Worm (Caenorhabditis elegans): ENCODE results near the gene rom-1.

The rom-1 gene

DNA sequence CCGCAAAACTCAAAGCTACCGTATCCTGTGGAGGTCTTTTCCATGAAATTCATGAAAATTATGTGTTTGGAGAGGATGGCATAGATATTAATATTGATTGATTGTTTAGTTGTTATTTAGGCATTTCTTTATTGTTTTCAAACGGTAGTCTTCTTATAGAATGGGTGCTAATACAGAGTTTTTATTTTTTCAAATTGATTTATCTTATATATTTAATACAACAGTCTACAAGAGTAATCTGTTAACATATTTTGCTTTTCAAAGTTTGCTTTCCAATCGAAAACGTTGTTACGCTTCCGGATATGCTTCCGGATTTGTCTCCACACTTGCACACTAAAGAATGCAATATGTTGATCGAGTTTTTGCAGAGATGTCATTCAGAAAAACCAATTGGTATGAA lies 40.2 kb upstream of the rom-1 start, which contains the start of gene C35D10.17:
C35D10.17 (plus strand) TSS at position 301 of the 400 bp plus-strand sequence.
- no peak for TF ChIP-seq lin-40 (tag; optimal IDR thresholded peaks at IDR 0.05)
- TF ChIP-seq rpc-1 (optimal IDR thresholded peaks at IDR 0.05), result no peak
- no peak for TF ChIP-seq rpc-1 (tag; optimal IDR thresholded peaks at IDR 0.05)
- no peak for TF ChIP-seq B0019.2 (GFP tag; conservative IDR thresholded peaks at IDR 0.05)
- no peak for TF ChIP-seq attf-3 (GFP tag; conservative IDR thresholded peaks at IDR 0.05)
- TF ChIP-seq nhr-179 (tag; optimal IDR thresholded peaks at IDR 0.05), result no peak
- TF ChIP-seq chd-7 (tag; optimal IDR thresholded peaks at IDR 0.05), result no peak
- no peak for TF ChIP-seq sptf-2 (GFP tag; optimal IDR thresholded peaks at IDR 0.05)
- TF ChIP-seq aptf-2 (GFP tag; conservative IDR thresholded peaks at IDR 0.05), result no peak
- no peak for TF ChIP-seq madf-6 (GFP tag; IDR thresholded peaks at IDR 0.05)
- TF ChIP-seq bed-2 (GFP tag; IDR thresholded peaks at IDR 0.05), result no peak
- no peak for TF ChIP-seq Y53F4B.3 (GFP tag; IDR thresholded peaks at IDR 0.05)
- TF ChIP-seq snpc-3.4 (tag; optimal IDR thresholded peaks at IDR 0.05), result no peak
- TF ChIP-seq lsy-27 (tag; optimal IDR thresholded peaks at IDR 0.05; ENCODE audit: borderline replicate concordance, insufficient read depth), result no peak
- no peak for TF ChIP-seq dpl-1 (GFP tag; optimal IDR thresholded peaks at IDR 0.05)
- TF ChIP-seq B0336.3 (GFP tag; IDR thresholded peaks at IDR 0.05), result no peak
- no peak for TF ChIP-seq lin-54 (GFP tag; optimal IDR thresholded peaks at IDR 0.05)
- no peak for TF ChIP-seq F52B5.7 (tag; optimal IDR thresholded peaks at IDR 0.05)
- TF ChIP-seq xnd-1 (tag; optimal IDR thresholded peaks at IDR 0.05), result no peak

ce11 chrIII:4868643-4869042 lies 38.4 kb upstream of the rom-1 start, which contains the start of the genes msd-4 and C35D10.3:
TSS of gene msd-4 (minus strand) at chrIII:4868743.
TSS of gene C35D10.3 (plus strand) at chrIII:4868921.
- TF ChIP-seq nhr-90 (tag; optimal IDR thresholded peaks at IDR 0.05) (no peak), repo-1 (tag; optimal IDR thresholded peaks at IDR 0.05) (no peak)

DNA sequence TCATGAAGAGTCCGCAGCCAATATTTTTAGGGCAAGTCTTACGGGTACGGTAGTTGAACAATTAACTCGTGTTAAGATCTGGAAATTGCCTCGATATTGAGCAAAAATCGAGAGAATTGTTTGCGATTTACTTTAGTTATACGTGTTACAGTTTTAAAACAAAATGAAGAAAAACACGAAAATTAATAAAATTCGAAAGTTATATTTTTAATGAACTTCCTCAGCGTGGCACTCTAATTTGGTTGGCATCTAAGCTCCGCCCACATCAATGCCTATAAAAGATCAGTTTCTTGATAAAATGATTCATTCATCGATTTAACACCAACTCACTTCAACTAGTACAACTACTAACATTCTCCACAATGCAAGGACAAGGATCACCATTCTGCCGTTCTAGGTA lies 36.5 kb upstream of the rom-1 start, which contains the start of gene gipc-1:
gipc-1 (plus strand) TSS at position 301 of the 400 bp plus-strand sequence.
- TF ChIP-seq madf-3 (GFP tag; IDR thresholded peaks at IDR 0.05), result no peak
- TF ChIP-seq madf-6 (GFP tag; IDR thresholded peaks at IDR 0.05), result no peak
- TF ChIP-seq lir-1 (GFP tag; conservative IDR thresholded peaks at IDR 0.05), result no peak
- TF ChIP-seq let-607 (tag; optimal IDR thresholded peaks at IDR 0.05), result no peak

DNA sequence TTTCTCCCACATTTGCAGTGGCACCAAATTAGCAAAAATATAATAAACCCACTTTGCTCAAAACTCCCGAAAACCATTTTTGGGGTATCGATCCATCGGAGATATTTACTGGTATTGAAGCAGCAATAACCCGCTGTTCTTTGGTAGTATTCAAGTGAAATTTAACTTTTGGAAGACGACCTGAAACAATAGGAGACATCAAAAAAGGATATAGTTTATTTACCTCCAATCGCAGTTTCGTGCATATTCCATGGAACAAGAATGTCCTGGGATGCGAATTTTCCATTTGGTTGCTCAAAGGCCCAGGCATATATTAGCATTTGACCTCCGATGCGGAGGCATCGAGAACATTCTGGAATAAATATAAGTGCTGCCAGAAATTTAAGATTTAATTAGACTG lies 33.6 kb upstream of the rom-1 start:
- TF ChIP-seq ceh-91 (GFP tag; IDR thresholded peaks at IDR 0.05) (no peak), ztf-6 (GFP tag; IDR thresholded peaks at IDR 0.05) (no peak), akir-1 (GFP tag; optimal IDR thresholded peaks at IDR 0.05) (no peak), madf-10 (tag; optimal IDR thresholded peaks at IDR 0.05) (no peak), nhr-120 (GFP tag; IDR thresholded peaks at IDR 0.05) (no peak), ztf-3 (GFP tag; optimal IDR thresholded peaks at IDR 0.05) (no peak), nhr-90 (tag; optimal IDR thresholded peaks at IDR 0.05) (no peak), hmg-20 (GFP tag; IDR thresholded peaks at IDR 0.05) (no peak), Y56A3A.18 (GFP tag; IDR thresholded peaks at IDR 0.05) (no peak), B0019.2 (GFP tag; conservative IDR thresholded peaks at IDR 0.05) (no peak), mel-28 (tag; optimal IDR thresholded peaks at IDR 0.05; ENCODE audit: borderline replicate concordance) (no peak), madf-6 (GFP tag; IDR thresholded peaks at IDR 0.05) (no peak), lin-40 (tag; optimal IDR thresholded peaks at IDR 0.05) (no peak), pha-4 (tag; optimal IDR thresholded peaks at IDR 0.05) (no peak), Y67H2A.10 (GFP tag; conservative IDR thresholded peaks at IDR 0.05) (no peak), athp-1 (tag; optimal IDR thresholded peaks at IDR 0.05) (no peak), rpc-1 (optimal IDR thresholded peaks at IDR 0.05) (no peak), rpc-1 (tag; optimal IDR thresholded peaks at IDR 0.05) (no peak), ztf-25 (GFP tag; IDR thresholded peaks at IDR 0.05) (no peak)

Measured in whole organism, young adult.